Fruit fly (Drosophila melanogaster) whole organism, embryonic: ENCODE measurements around the gene CG17207.

Experiments
- Abd-B ChIP-seq: fragments of 200-800 bp; sonication (Bioruptor generic); optimal IDR thresholded peaks from 2 replicates; lab custom pipeline; 2018; ENCODE audit warnings: missing biosample characterization, mild to moderate bottlenecking, missing genetic modification characterization, moderate library complexity
- Atf6 ChIP-seq: fragments of 200-800 bp; sonication (Bioruptor generic); IDR thresholded peaks from 2 replicates; pipeline ENCODE4 v1.3.6; 2022; ENCODE audit warnings: missing biosample characterization, missing genetic modification characterization
- CG10147 ChIP-seq: fragments of 200-800 bp; sonication (Bioruptor generic); optimal IDR thresholded peaks from 2 replicates; lab custom pipeline; 2019; ENCODE audit warnings: missing biosample characterization, mild to moderate bottlenecking, missing genetic modification characterization, moderate library complexity
- CG10267 ChIP-seq: fragments of 200-800 bp; sonication (Bioruptor generic); optimal IDR thresholded peaks from 2 replicates; lab custom pipeline; 2018; ENCODE audit warnings: missing biosample characterization, mild to moderate bottlenecking, missing genetic modification characterization, moderate library complexity
- CG10979 ChIP-seq: fragments of 200-800 bp; sonication (Bioruptor generic); optimal IDR thresholded peaks from 2 replicates; lab custom pipeline; 2018; ENCODE audit warnings: missing biosample characterization, mild to moderate bottlenecking, missing genetic modification characterization, moderate library complexity
- CG12391 ChIP-seq: fragments of 200-800 bp; sonication (Bioruptor generic); optimal IDR thresholded peaks from 3 replicates; lab custom pipeline; 2018; ENCODE audit warnings: missing biosample characterization, mild to moderate bottlenecking, missing genetic modification characterization, moderate library complexity
- CG13287 ChIP-seq: fragments of 200-800 bp; sonication (Bioruptor generic); IDR thresholded peaks from 2 replicates; pipeline ENCODE4 v1.3.6; 2022; ENCODE audit warnings: missing biosample characterization, missing genetic modification characterization; ENCODE audit not compliant: partially characterized antibody
- CG15601 ChIP-seq: fragments of 200-800 bp; sonication (Bioruptor generic); optimal IDR thresholded peaks from 3 replicates; lab custom pipeline; 2019; ENCODE audit warnings: missing biosample characterization, mild to moderate bottlenecking, missing genetic modification characterization, moderate library complexity
- CG3065 ChIP-seq: fragments of 200-800 bp; sonication (Bioruptor generic); optimal IDR thresholded peaks from 2 replicates; lab custom pipeline; 2016; ENCODE audit warnings: missing biosample characterization, missing genetic modification characterization
- CG3281 ChIP-seq: fragments of 200-800 bp; sonication (Bioruptor generic); optimal IDR thresholded peaks from 3 replicates; lab custom pipeline; 2017; ENCODE audit warnings: missing biosample characterization, mild to moderate bottlenecking, missing genetic modification characterization
- CG3995 ChIP-seq: fragments of 200-800 bp; sonication (Bioruptor generic); optimal IDR thresholded peaks from 3 replicates; lab custom pipeline; 2016; ENCODE audit warnings: missing biosample characterization, missing genetic modification characterization
- CG6791 ChIP-seq: fragments of 200-800 bp; sonication (Bioruptor generic); IDR thresholded peaks from 3 replicates; pipeline ENCODE4 v1.3.6; 2022; ENCODE audit warnings: missing biosample characterization, missing genetic modification characterization; ENCODE audit not compliant: partially characterized antibody
- CG7987 ChIP-seq: fragments of 200-800 bp; sonication (Bioruptor generic); optimal IDR thresholded peaks from 2 replicates; lab custom pipeline; 2018; ENCODE audit warnings: missing biosample characterization, mild to moderate bottlenecking, missing genetic modification characterization, moderate library complexity
- CG9215 ChIP-seq: fragments of 200-800 bp; sonication (Bioruptor generic); IDR thresholded peaks from 2 replicates; pipeline ENCODE4 v1.3.6; 2022; ENCODE audit warnings: missing biosample characterization, missing genetic modification characterization
- Dfd ChIP-seq, 2 experiments: fragments of >200 bp; optimal IDR thresholded peaks; 2 replicates each; lab custom pipeline; 2017; ENCODE audit warnings: missing biosample characterization in 2 of 2, missing genetic modification characterization in 2 of 2
- Doc2 ChIP-seq: fragments of 200-800 bp; sonication (Bioruptor generic); IDR thresholded peaks from 2 replicates; pipeline ENCODE4 v1.3.6; 2022; ENCODE audit warnings: missing biosample characterization, missing genetic modification characterization
- Dref ChIP-seq: fragments of 200-800 bp; sonication (Bioruptor generic); IDR thresholded peaks from 2 replicates; pipeline ENCODE4 v1.3.6; 2022; ENCODE audit warnings: missing biosample characterization, missing genetic modification characterization
- Fer1 ChIP-seq: fragments of 200-800 bp; sonication (Bioruptor generic); optimal IDR thresholded peaks from 2 replicates; lab custom pipeline; 2017; ENCODE audit warnings: missing biosample characterization, mild to moderate bottlenecking, missing genetic modification characterization
- HLHmδ ChIP-seq: fragments of 200-800 bp; sonication (Bioruptor generic); optimal IDR thresholded peaks from 2 replicates; lab custom pipeline; 2018; ENCODE audit warnings: missing biosample characterization, mild to moderate bottlenecking, missing genetic modification characterization, moderate library complexity
- MESR4 ChIP-seq: fragments of 200-800 bp; sonication (Bioruptor generic); optimal IDR thresholded peaks from 2 replicates; lab custom pipeline; 2018; ENCODE audit warnings: missing biosample characterization, mild to moderate bottlenecking, missing genetic modification characterization, moderate library complexity
- Neu2 ChIP-seq: fragments of 200-800 bp; sonication (Bioruptor generic); optimal IDR thresholded peaks from 3 replicates; lab custom pipeline; 2016; ENCODE audit warnings: missing biosample characterization, missing genetic modification characterization, borderline replicate concordance
- Opbp ChIP-seq: fragments of 200-800 bp; sonication (Bioruptor generic); IDR thresholded peaks from 3 replicates; pipeline ENCODE4 v1.3.6; 2022; ENCODE audit warnings: missing biosample characterization, missing genetic modification characterization; ENCODE audit not compliant: partially characterized antibody
- Sry-δ ChIP-seq: fragments of 200-800 bp; sonication (Bioruptor generic); optimal IDR thresholded peaks from 2 replicates; lab custom pipeline; 2016; ENCODE audit warnings: missing biosample characterization, missing genetic modification characterization
- Vsx1 ChIP-seq: fragments of 200-800 bp; sonication (Bioruptor generic); optimal IDR thresholded peaks from 2 replicates; lab custom pipeline; 2017; ENCODE audit warnings: missing biosample characterization, mild to moderate bottlenecking, missing genetic modification characterization, missing genetic modification reagents
- YL-1 ChIP-seq: fragments of 200-800 bp; sonication (Bioruptor generic); optimal IDR thresholded peaks from 3 replicates; lab custom pipeline; 2017; ENCODE audit warnings: missing biosample characterization, mild to moderate bottlenecking, missing genetic modification characterization
- al ChIP-seq: fragments of 200-800 bp; sonication (Bioruptor generic); IDR thresholded peaks from 2 replicates; pipeline ENCODE4 v1.3.6; 2022; ENCODE audit warnings: missing biosample characterization, missing genetic modification characterization
- chinmo ChIP-seq: fragments of 200-800 bp; sonication (Bioruptor generic); IDR thresholded peaks from 4 replicates; pipeline ENCODE4 v1.3.6; 2022; ENCODE audit warnings: missing biosample characterization, missing genetic modification characterization; ENCODE audit not compliant: partially characterized antibody
- cwo ChIP-seq: fragments of 200-800 bp; sonication (Bioruptor generic); optimal IDR thresholded peaks from 3 replicates; lab custom pipeline; 2017; ENCODE audit warnings: missing biosample characterization, missing genetic modification characterization, mild to moderate bottlenecking, moderate library complexity, missing genetic modification reagents
- dpn ChIP-seq, 2 experiments: fragments of 200-800 bp; sonication (Bioruptor generic); optimal IDR thresholded peaks; 3 replicates each; lab custom pipeline; 2016; ENCODE audit warnings: missing biosample characterization in 2 of 2, missing genetic modification characterization in 2 of 2
- gce ChIP-seq: fragments of 200-800 bp; sonication (Bioruptor generic); IDR thresholded peaks from 3 replicates; pipeline ENCODE4 v1.3.6; 2022; ENCODE audit warnings: missing biosample characterization, missing genetic modification characterization
- gro ChIP-seq: fragments of 200-800 bp; sonication (Bioruptor generic); optimal IDR thresholded peaks from 2 replicates; lab custom pipeline; 2016; ENCODE audit warnings: missing biosample characterization, missing genetic modification characterization
- hb ChIP-seq: fragments of 200-800 bp; sonication (Bioruptor generic); IDR thresholded peaks from 3 replicates; pipeline ENCODE4 v1.3.6; 2022; ENCODE audit warnings: missing biosample characterization, missing genetic modification characterization; ENCODE audit not compliant: partially characterized antibody
- hbn ChIP-seq: fragments of 200-800 bp; sonication (Bioruptor generic); IDR thresholded peaks from 2 replicates; pipeline ENCODE4 v1.3.6; 2022; ENCODE audit warnings: missing biosample characterization, missing genetic modification characterization; ENCODE audit not compliant: partially characterized antibody
- jigr1 ChIP-seq: fragments of 200-800 bp; sonication (Bioruptor generic); IDR thresholded peaks from 3 replicates; pipeline ENCODE4 v1.3.6; 2022; ENCODE audit warnings: missing biosample characterization, missing genetic modification characterization
- kah ChIP-seq: fragments of 200-800 bp; sonication (Bioruptor generic); optimal IDR thresholded peaks from 2 replicates; lab custom pipeline; 2018; ENCODE audit warnings: missing biosample characterization, mild to moderate bottlenecking, missing genetic modification characterization
- lov ChIP-seq, 2 experiments: fragments of 200-800 bp in 1 of 2; fragments of >200 bp in 1 of 2; sonication (Bioruptor generic) in 1 of 2; IDR thresholded peaks in 1 of 2; optimal IDR thresholded peaks in 1 of 2; 2 replicates in 1 of 2; 3 replicates in 1 of 2; pipeline versions ENCODE4 v1.3.6 to Lab custom; 2017 to 2022; ENCODE audit warnings: missing biosample characterization in 1 of 2, missing genetic modification characterization in 1 of 2
- nmo ChIP-seq: fragments of 200-800 bp; sonication (Bioruptor generic); optimal IDR thresholded peaks from 2 replicates; lab custom pipeline; 2018; ENCODE audit warnings: missing biosample characterization, mild to moderate bottlenecking, missing genetic modification characterization, moderate library complexity
- sd ChIP-seq: fragments of 200-800 bp; sonication (Bioruptor generic); optimal IDR thresholded peaks from 3 replicates; lab custom pipeline; 2018; ENCODE audit warnings: missing biosample characterization, mild to moderate bottlenecking, missing genetic modification characterization, moderate library complexity
- sens ChIP-seq: fragments of 200-800 bp; sonication (Bioruptor generic); peaks from one replicate; lab custom pipeline; 2016; ENCODE audit warnings: missing biosample characterization, missing genetic modification characterization
- sna ChIP-seq: fragments of 200-800 bp; sonication (Bioruptor generic); IDR thresholded peaks from 2 replicates; pipeline ENCODE4 v1.3.6; 2022; ENCODE audit warnings: missing biosample characterization, missing genetic modification characterization; ENCODE audit not compliant: partially characterized antibody
- sob ChIP-seq: fragments of 200-800 bp; sonication (Bioruptor generic); IDR thresholded peaks from 2 replicates; pipeline ENCODE4 v1.3.6; 2022; ENCODE audit warnings: missing biosample characterization, missing genetic modification characterization
- stwl ChIP-seq: fragments of 200-800 bp; sonication (Bioruptor generic); optimal IDR thresholded peaks from 3 replicates; lab custom pipeline; 2018; ENCODE audit warnings: missing biosample characterization, mild to moderate bottlenecking, missing genetic modification characterization, moderate library complexity
- twi ChIP-seq: fragments of 200-800 bp; optimal IDR thresholded peaks from 2 replicates; lab custom pipeline; 2019; ENCODE audit warnings: missing biosample characterization, mild to moderate bottlenecking, missing genetic modification characterization, moderate library complexity
- unpg ChIP-seq: fragments of 200-800 bp; sonication (Bioruptor generic); optimal IDR thresholded peaks from 3 replicates; lab custom pipeline; 2018; ENCODE audit warnings: missing biosample characterization, mild to moderate bottlenecking, missing genetic modification characterization, moderate library complexity
- z ChIP-seq: fragments of 200-800 bp; sonication (Bioruptor generic); IDR thresholded peaks from 3 replicates; pipeline ENCODE4 v1.3.6; 2022; ENCODE audit warnings: missing biosample characterization, missing genetic modification characterization
- zfh1 ChIP-seq: fragments of 200-800 bp; sonication (Bioruptor generic); IDR thresholded peaks from 3 replicates; pipeline ENCODE4 v1.3.6; 2022; ENCODE audit warnings: missing biosample characterization, missing genetic modification characterization

CG17207 gene

dm6 chr3R:12408160-12408559, 30.8 kb downstream of the CG17207 start, which contains the start of gene CG5196 (continued):
- TF ChIP-seq kah (GFP tag; lab: Kevin White, UChicago) = peak; percentile 17
- peak; percentile 25 for TF ChIP-seq CG7987 (GFP tag; lab: Kevin White, UChicago)
- peak; percentile 12 for TF ChIP-seq unpg (GFP tag; lab: Kevin White, UChicago)
- TF ChIP-seq Abd-B (GFP tag; lab: Kevin White, UChicago) = peak; percentile 43
- peak; percentile 11 for TF ChIP-seq CG10979 (tag; lab: Kevin White, UChicago)
- TF ChIP-seq cwo = no peak
- peak; percentile 17; the same call in 1 of the 2 replicates for TF ChIP-seq hbn (GFP tag; lab: Robert Waterston, UW)
- TF ChIP-seq HLHmδ (GFP tag; lab: Kevin White, UChicago) = peak; percentile 49
- no peak for TF ChIP-seq Atf6
- no peak for TF ChIP-seq CG3065 (GFP tag; lab: Kevin White, UChicago)
- TF ChIP-seq zfh1 (GFP tag; lab: Robert Waterston, UW) = 0 out of 3 replicates have a peak, but pooled peaks have one; percentile 27
- TF ChIP-seq Vsx1 = peak; percentile 31
- peak; percentile 67; the same call in 1 of the 4 replicates for TF ChIP-seq chinmo (GFP tag; lab: Robert Waterston, UW)
- TF ChIP-seq CG10147 (GFP tag; lab: Kevin White, UChicago) = peak; percentile 13
- TF ChIP-seq Dref (GFP tag; lab: Robert Waterston, UW) = peak; percentile 93
- TF ChIP-seq nmo (GFP tag; lab: Kevin White, UChicago) = peak; percentile 31
- peak; percentile 72 for TF ChIP-seq Opbp (GFP tag; lab: Robert Waterston, UW)
- TF ChIP-seq sob (GFP tag; lab: Robert Waterston, UW) = peak; percentile 20; the same call in 1 of the 2 replicates
- TF ChIP-seq gro (GFP tag; lab: Kevin White, UChicago) = peak; percentile 32
- TF ChIP-seq Sry-δ = peak; percentile 56
- peak; percentile 50 for TF ChIP-seq YL-1
- TF ChIP-seq sna (GFP tag; lab: Robert Waterston, UW) = peak; percentile 60
- TF ChIP-seq CG6791 = peak; percentile 79
- peak; percentile 30 for TF ChIP-seq sd (tag; lab: Kevin White, UChicago)

- TF ChIP-seq cwo (no peak), dpn (GFP tag; optimal IDR thresholded peaks at IDR 0.05; lab: Kevin White, UChicago) (peak in 1 of 2 experiments; percentile 49), sens (GFP tag; lab: Kevin White, UChicago) (peak; percentile 89), al (GFP tag; lab: Robert Waterston, UW) (no peak), CG9215 (GFP tag; lab: Robert Waterston, UW) (no peak), stwl (tag; lab: Kevin White, UChicago) (peak; percentile 60), MESR4 (GFP tag; lab: Kevin White, UChicago) (peak; percentile 33), Dfd (GFP tag; optimal IDR thresholded peaks at IDR 0.05; lab: Kevin White, UChicago) (no peak), Fer1 (GFP tag; lab: Kevin White, UChicago) (peak; percentile 58), CG3995 (GFP tag; lab: Kevin White, UChicago) (peak; percentile 51), CG12391 (tag; lab: Kevin White, UChicago) (peak; percentile 72), hb (no peak), CG13287 (GFP tag; lab: Robert Waterston, UW) (peak; percentile 52; the same call in 1 of the 2 replicates), z (GFP tag; lab: Robert Waterston, UW) (no peak), Doc2 (GFP tag; lab: Robert Waterston, UW) (no peak), CG10267 (tag; lab: Kevin White, UChicago) (peak; percentile 64), CG3281 (GFP tag; lab: Kevin White, UChicago) (peak; percentile 24), gce (GFP tag; lab: Robert Waterston, UW) (0 out of 3 replicates have a peak, but pooled peaks have one; percentile 30), jigr1 (GFP tag; lab: Robert Waterston, UW) (no peak), Neu2 (no peak), CG15601 (tag; lab: Kevin White, UChicago) (peak; percentile 37), lov (optimal IDR thresholded peaks at IDR 0.05; lab: Kevin White, UChicago) (no peak), lov (GFP tag; IDR thresholded peaks at IDR 0.05; lab: Robert Waterston, UW) (no peak), unpg (GFP tag; lab: Kevin White, UChicago) (peak; percentile 70), twi (no peak)
Observed at dm6 chr3R:12406235-12407196, 32.4 kb downstream of the CG17207 start, which contains the start of gene CG5167. Gene CG5167 (plus strand): TSS chr3R:12406532.
